Fruit fly (Drosophila melanogaster): ENCODE data around the gene Dpck.

Gene Dpck

dm6 chr3R:7102853-7103833, 21.2 kb downstream of the Dpck start:
- TF ChIP-seq dl (GFP tag; optimal IDR thresholded peaks at IDR 0.05; ENCODE audit: insufficient read depth in 1 of 2, partially characterized antibody in 2 of 2) (peak in 1 of 2 experiments; percentile 79), usp (GFP tag; optimal IDR thresholded peaks at IDR 0.05) (no peak), brk (GFP tag; optimal IDR thresholded peaks at IDR 0.05) (no peak), N (GFP tag; optimal IDR thresholded peaks at IDR 0.05) (no peak), h (GFP tag; optimal IDR thresholded peaks at IDR 0.05) (no peak), Rel (GFP tag; optimal IDR thresholded peaks at IDR 0.05) (no peak), Rel (tag; optimal IDR thresholded peaks at IDR 0.05) (peak; percentile 0), Sp1 (GFP tag; optimal IDR thresholded peaks at IDR 0.05) (no peak), CG9705 (GFP tag; optimal IDR thresholded peaks at IDR 0.05) (no peak), CG32264 (GFP tag; optimal IDR thresholded peaks at IDR 0.05) (no peak), Jra (GFP tag; optimal IDR thresholded peaks at IDR 0.05) (no peak), jim (GFP tag; optimal IDR thresholded peaks at IDR 0.05) (no peak), HLH106 (tag; optimal IDR thresholded peaks at IDR 0.05) (no peak), sage (GFP tag; optimal IDR thresholded peaks at IDR 0.05) (peak; percentile 45), OdsH (GFP tag; optimal IDR thresholded peaks at IDR 0.05) (no peak), fru (GFP tag; optimal IDR thresholded peaks at IDR 0.05) (no peak), Hr83 (GFP tag; optimal IDR thresholded peaks at IDR 0.05; ENCODE audit: poor library complexity, severe bottlenecking) (no peak), GATAd (GFP tag; optimal IDR thresholded peaks at IDR 0.05) (no peak), rgr (GFP tag; optimal IDR thresholded peaks at IDR 0.05) (no peak), dsf (GFP tag; optimal IDR thresholded peaks at IDR 0.05; ENCODE audit: borderline replicate concordance) (no peak), psq (GFP tag; optimal IDR thresholded peaks at IDR 0.05) (peak; percentile 23), Myc (optimal IDR thresholded peaks at IDR 0.05) (no peak), br (GFP tag; optimal IDR thresholded peaks at IDR 0.05) (no peak), Hr78 (GFP tag; optimal IDR thresholded peaks at IDR 0.05) (no peak), Vsx2 (GFP tag; optimal IDR thresholded peaks at IDR 0.05; ENCODE audit: partially characterized antibody) (peak; percentile 11), tai (GFP tag; optimal IDR thresholded peaks at IDR 0.05) (no peak), sv (GFP tag; optimal IDR thresholded peaks at IDR 0.05) (no peak), Dif (GFP tag; optimal IDR thresholded peaks at IDR 0.05; ENCODE audit: partially characterized antibody) (peak; percentile 72), Dfd (GFP tag; optimal IDR thresholded peaks at IDR 0.05) (peak; percentile 23), ey (GFP tag; optimal IDR thresholded peaks at IDR 0.05) (no peak), Abd-B (GFP tag; optimal IDR thresholded peaks at IDR 0.05) (no peak), pan (optimal IDR thresholded peaks at IDR 0.05) (no peak), dmrt93B (GFP tag; optimal IDR thresholded peaks at IDR 0.05) (no peak), woc (GFP tag; optimal IDR thresholded peaks at IDR 0.05) (peak; percentile 2)

- TF ChIP-seq jim (GFP tag; optimal IDR thresholded peaks at IDR 0.05) (no peak), tai (GFP tag; optimal IDR thresholded peaks at IDR 0.05) (no peak), br (GFP tag; optimal IDR thresholded peaks at IDR 0.05) (no peak), lola (GFP tag; optimal IDR thresholded peaks at IDR 0.05) (no peak), Sp1 (GFP tag; optimal IDR thresholded peaks at IDR 0.05) (no peak), h (GFP tag; optimal IDR thresholded peaks at IDR 0.05) (no peak), CG32264 (GFP tag; optimal IDR thresholded peaks at IDR 0.05) (no peak), usp (GFP tag; optimal IDR thresholded peaks at IDR 0.05) (no peak), N (GFP tag; optimal IDR thresholded peaks at IDR 0.05) (no peak), Hnf4 (GFP tag; optimal IDR thresholded peaks at IDR 0.05) (no peak)
These were observed 22.3 kb downstream of the Dpck start for dm6 chr3R:7104308-7104707.

dm6 chr3R:7105503-7106164, 23.7 kb downstream of the Dpck start:
- TF ChIP-seq rgr (GFP tag; optimal IDR thresholded peaks at IDR 0.05) (no peak), br (GFP tag; optimal IDR thresholded peaks at IDR 0.05) (no peak), Sp1 (GFP tag; optimal IDR thresholded peaks at IDR 0.05) (no peak), Hnf4 (GFP tag; optimal IDR thresholded peaks at IDR 0.05) (no peak), foxo (GFP tag; optimal IDR thresholded peaks at IDR 0.05) (no peak), CrebA (GFP tag; optimal IDR thresholded peaks at IDR 0.05; ENCODE audit: borderline replicate concordance) (no peak), CG32264 (GFP tag; optimal IDR thresholded peaks at IDR 0.05) (no peak), Hr83 (GFP tag; optimal IDR thresholded peaks at IDR 0.05; ENCODE audit: poor library complexity, severe bottlenecking) (no peak), Rel (GFP tag; optimal IDR thresholded peaks at IDR 0.05) (no peak), Rel (tag; optimal IDR thresholded peaks at IDR 0.05) (no peak), dl (GFP tag; optimal IDR thresholded peaks at IDR 0.05; ENCODE audit: insufficient read depth in 1 of 2, partially characterized antibody in 2 of 2) (no peak), h (GFP tag; optimal IDR thresholded peaks at IDR 0.05) (no peak), Dif (GFP tag; optimal IDR thresholded peaks at IDR 0.05; ENCODE audit: partially characterized antibody) (no peak), HLH106 (tag; optimal IDR thresholded peaks at IDR 0.05) (no peak), lola (GFP tag; optimal IDR thresholded peaks at IDR 0.05) (no peak), OdsH (GFP tag; optimal IDR thresholded peaks at IDR 0.05) (no peak), pan (optimal IDR thresholded peaks at IDR 0.05) (no peak), GATAd (GFP tag; optimal IDR thresholded peaks at IDR 0.05) (no peak), Vsx2 (GFP tag; optimal IDR thresholded peaks at IDR 0.05; ENCODE audit: partially characterized antibody) (no peak), dsf (GFP tag; optimal IDR thresholded peaks at IDR 0.05; ENCODE audit: borderline replicate concordance) (no peak)
